Worm (Caenorhabditis elegans) whole organism, L1 larva: ENCODE data around the gene srh-245.

Experiments used
- C04F5.9 ChIP-seq: sonication (generic microtip); optimal IDR thresholded peaks from 2 replicates; lab custom pipeline; 2016; ENCODE audit warnings: missing genetic modification characterization, missing compliant biosample characterization
- aly-2 ChIP-seq: fragments of 150-350 bp; optimal IDR thresholded peaks from 2 replicates; lab custom pipeline; 2014; ENCODE audit warnings: missing biosample characterization, missing genetic modification characterization
- ama-1 ChIP-seq: fragments of 150-350 bp; optimal IDR thresholded peaks from 2 replicates; lab custom pipeline; 2014
- egl-27 ChIP-seq, 2 experiments: fragments of 150-350 bp in 1 of 2; sonication (generic microtip); optimal IDR thresholded peaks; 3 replicates each; lab custom pipeline; 2017 to 2018; ENCODE audit warnings: missing biosample characterization in 2 of 2, missing genetic modification characterization in 2 of 2, missing genetic modification reagents in 2 of 2
- elt-3 ChIP-seq, 6 experiments: fragments of 150-350 bp in 1 of 6; sonication (generic microtip); optimal IDR thresholded peaks; 2 replicates each; lab custom pipeline; 2017 to 2018; ENCODE audit warnings: missing biosample characterization in 6 of 6, missing genetic modification characterization in 6 of 6, inconsistent platforms in 1 of 6
- fos-1 ChIP-seq: fragments of 150-350 bp; optimal IDR thresholded peaks from 2 replicates; lab custom pipeline; 2014; ENCODE audit warnings: missing biosample characterization, missing genetic modification characterization
- mep-1 ChIP-seq: fragments of 150-350 bp; optimal IDR thresholded peaks from 2 replicates; lab custom pipeline; 2014; ENCODE audit warnings: missing biosample characterization, missing genetic modification characterization
- nhr-19 ChIP-seq: fragments of 200-800 bp; sonication (Bioruptor generic); conservative IDR thresholded peaks from 2 replicates; pipeline ENCODE4 v1.3.6; 2022; ENCODE audit warnings: missing genetic modification characterization, missing compliant biosample characterization

DNA sequence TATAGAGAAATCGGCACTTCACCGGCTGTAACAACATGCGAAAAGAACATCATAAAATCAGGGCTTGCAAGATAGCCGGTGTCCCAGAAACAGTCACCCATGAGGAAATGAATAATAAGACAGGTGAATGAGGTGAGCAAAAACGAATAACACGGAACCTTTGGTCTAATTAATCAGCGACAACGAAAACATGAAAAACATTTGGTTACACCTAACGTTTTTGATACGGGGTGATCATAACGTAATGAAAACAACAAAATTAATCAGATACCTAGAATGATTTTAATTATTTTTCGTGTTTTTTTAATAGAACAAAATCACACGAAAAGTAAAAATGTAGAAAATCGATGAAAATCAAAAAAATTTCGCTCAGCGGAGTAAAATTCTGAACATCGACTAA, at the start of gene srh-245:
- TF ChIP-seq aly-2 (tag; lab: Kevin White, UChicago) (no peak), egl-27 (tag; optimal IDR thresholded peaks at IDR 0.05; lab: Kevin White, UChicago) (no peak), ama-1 (lab: Kevin White, UChicago) (no peak), C04F5.9 (tag; lab: Kevin White, UChicago) (no peak), mep-1 (no peak), elt-3 (tag; optimal IDR thresholded peaks at IDR 0.05; lab: Kevin White, UChicago) (no peak), fos-1 (tag; lab: Kevin White, UChicago) (no peak), nhr-19 (GFP tag; lab: Robert Waterston, UW) (no peak)
